Fruit fly (Drosophila melanogaster): ENCODE results near the gene dsd.

DNA sequence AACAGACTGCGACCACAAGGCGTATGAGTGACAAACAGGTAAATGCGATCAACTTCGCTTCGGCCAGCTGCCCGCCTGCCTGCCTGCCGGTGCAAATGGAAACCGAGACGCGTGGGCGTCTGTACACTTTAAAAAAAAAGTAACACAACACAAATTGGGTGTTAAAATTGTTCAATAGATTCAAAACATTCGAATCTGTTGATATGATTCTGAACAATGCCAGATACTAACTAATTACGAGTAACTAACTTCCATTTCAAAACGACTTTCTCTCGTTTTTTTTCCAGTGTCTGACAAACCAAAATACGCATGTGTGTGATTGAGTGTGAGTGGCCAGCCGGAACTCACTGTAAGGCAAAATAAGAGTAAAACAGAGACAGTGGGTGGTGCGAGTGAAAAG is 37.5 kb downstream of the dsd start:
- TF ChIP-seq h (optimal IDR thresholded peaks at IDR 0.05), result no peak
- no peak for TF ChIP-seq ttk (optimal IDR thresholded peaks at IDR 0.05)

All from Kc167 (cell line).